Fruit fly (Drosophila melanogaster) whole organism, embryonic: Measurements from ENCODE around the gene ninaC.

Experiments used
- Atf3 ChIP-seq: fragments of 200-800 bp; sonication (Bioruptor generic); optimal IDR thresholded peaks from 3 replicates; lab custom pipeline; 2016; ENCODE audit warnings: missing biosample characterization, missing genetic modification characterization
- Blimp-1 ChIP-seq: fragments of 200-800 bp; sonication (Bioruptor generic); optimal IDR thresholded peaks from 3 replicates; lab custom pipeline; 2018; ENCODE audit warnings: missing biosample characterization, missing genetic modification characterization, mild to moderate bottlenecking, moderate library complexity, missing genetic modification reagents
- CG10979 ChIP-seq: fragments of 200-800 bp; sonication (Bioruptor generic); optimal IDR thresholded peaks from 2 replicates; lab custom pipeline; 2018; ENCODE audit warnings: missing biosample characterization, mild to moderate bottlenecking, missing genetic modification characterization, moderate library complexity
- CG11723 ChIP-seq: fragments of 200-800 bp; sonication (Bioruptor generic); optimal IDR thresholded peaks from 2 replicates; lab custom pipeline; 2017; ENCODE audit warnings: missing biosample characterization, mild to moderate bottlenecking, missing genetic modification characterization
- CG12104 ChIP-seq: fragments of 200-800 bp; sonication (Bioruptor generic); optimal IDR thresholded peaks from 3 replicates; lab custom pipeline; 2016; ENCODE audit warnings: missing biosample characterization, missing genetic modification characterization
- CG12299 ChIP-seq: fragments of 200-800 bp; sonication (Bioruptor generic); optimal IDR thresholded peaks from 2 replicates; lab custom pipeline; 2018; ENCODE audit warnings: missing biosample characterization, mild to moderate bottlenecking, missing genetic modification characterization
- CG15479 ChIP-seq: fragments of 200-800 bp; sonication (Bioruptor generic); optimal IDR thresholded peaks from 3 replicates; lab custom pipeline; 2019; ENCODE audit warnings: missing biosample characterization, mild to moderate bottlenecking, missing genetic modification characterization, moderate library complexity
- CG16815 ChIP-seq: fragments of 200-800 bp; sonication (Bioruptor generic); optimal IDR thresholded peaks from 3 replicates; lab custom pipeline; 2017; ENCODE audit warnings: missing biosample characterization, mild to moderate bottlenecking, missing genetic modification characterization
- CG17186 ChIP-seq: fragments of 200-800 bp; sonication (Bioruptor generic); optimal IDR thresholded peaks from 3 replicates; lab custom pipeline; 2017; ENCODE audit warnings: missing biosample characterization, missing genetic modification reagents, missing genetic modification characterization
- CG18262 ChIP-seq: fragments of 200-800 bp; optimal IDR thresholded peaks from 3 replicates; lab custom pipeline; 2019; ENCODE audit warnings: missing biosample characterization, mild to moderate bottlenecking, missing genetic modification characterization, moderate library complexity
- CG3726 ChIP-seq: fragments of 200-800 bp; sonication (Bioruptor generic); IDR thresholded peaks from 3 replicates; pipeline ENCODE4, ENCODE4 v1.3.6; 2022; ENCODE audit warnings: missing biosample characterization, missing genetic modification characterization
- CG3838 ChIP-seq: fragments of 200-800 bp; sonication (Bioruptor generic); optimal IDR thresholded peaks from 3 replicates; lab custom pipeline; 2016; ENCODE audit warnings: missing biosample characterization, missing genetic modification characterization
- CG5953 ChIP-seq: fragments of 200-800 bp; sonication (Bioruptor generic); IDR thresholded peaks from 2 replicates; pipeline ENCODE4 v1.3.6; 2022; ENCODE audit warnings: missing biosample characterization, missing genetic modification characterization
- CG6689 ChIP-seq: fragments of 200-800 bp; sonication (Bioruptor generic); IDR thresholded peaks from 2 replicates; pipeline ENCODE4 v1.3.6; 2022; ENCODE audit warnings: missing biosample characterization, missing genetic modification characterization
- CG6854 ChIP-seq: fragments of 200-800 bp; sonication (Bioruptor generic); optimal IDR thresholded peaks from 3 replicates; lab custom pipeline; 2017; ENCODE audit warnings: missing biosample characterization, mild to moderate bottlenecking, missing genetic modification characterization
- CG7271 ChIP-seq: fragments of 200-800 bp; sonication (Bioruptor generic); optimal IDR thresholded peaks from 2 replicates; lab custom pipeline; 2018; ENCODE audit warnings: missing biosample characterization, mild to moderate bottlenecking, missing genetic modification characterization, moderate library complexity
- CG7372 ChIP-seq: fragments of 200-800 bp; sonication (Bioruptor generic); IDR thresholded peaks from 2 replicates; pipeline ENCODE4 v1.3.6; 2022; ENCODE audit warnings: missing biosample characterization, missing genetic modification characterization
- CG7987 ChIP-seq: fragments of 200-800 bp; sonication (Bioruptor generic); optimal IDR thresholded peaks from 2 replicates; lab custom pipeline; 2018; ENCODE audit warnings: missing biosample characterization, mild to moderate bottlenecking, missing genetic modification characterization, moderate library complexity
- CG9215 ChIP-seq: fragments of 200-800 bp; sonication (Bioruptor generic); IDR thresholded peaks from 2 replicates; pipeline ENCODE4 v1.3.6; 2022; ENCODE audit warnings: missing biosample characterization, missing genetic modification characterization
- Dref ChIP-seq: fragments of 200-800 bp; sonication (Bioruptor generic); IDR thresholded peaks from 2 replicates; pipeline ENCODE4 v1.3.6; 2022; ENCODE audit warnings: missing biosample characterization, missing genetic modification characterization
- Fer2 ChIP-seq: fragments of 200-800 bp; sonication (Bioruptor generic); optimal IDR thresholded peaks from 2 replicates; lab custom pipeline; 2018; ENCODE audit warnings: missing biosample characterization, mild to moderate bottlenecking, missing genetic modification characterization, moderate library complexity
- Hmr ChIP-seq: fragments of 200-800 bp; sonication (Bioruptor generic); optimal IDR thresholded peaks from 3 replicates; lab custom pipeline; 2017; ENCODE audit warnings: mild to moderate bottlenecking, missing biosample characterization, missing genetic modification reagents, missing genetic modification characterization
- Lpt ChIP-seq: fragments of >200 bp; optimal IDR thresholded peaks from 2 replicates; lab custom pipeline; 2018; ENCODE audit warnings: missing biosample characterization, missing genetic modification characterization
- Max ChIP-seq: fragments of 200-800 bp; sonication (Bioruptor generic); optimal IDR thresholded peaks from 2 replicates; lab custom pipeline; 2016; ENCODE audit warnings: missing biosample characterization, mild to moderate bottlenecking, missing genetic modification characterization
- Usf ChIP-seq: fragments of 200-800 bp; sonication (Bioruptor generic); optimal IDR thresholded peaks from 2 replicates; lab custom pipeline; 2017; ENCODE audit warnings: missing genotype, missing biosample characterization, missing genetic modification characterization
- al ChIP-seq: fragments of 200-800 bp; sonication (Bioruptor generic); IDR thresholded peaks from 2 replicates; pipeline ENCODE4 v1.3.6; 2022; ENCODE audit warnings: missing biosample characterization, missing genetic modification characterization
- aop ChIP-seq: fragments of 200-800 bp; sonication (Bioruptor generic); IDR thresholded peaks from 2 replicates; pipeline ENCODE4 v1.3.6; 2022; ENCODE audit warnings: missing biosample characterization, missing genetic modification characterization
- crc ChIP-seq: fragments of 200-800 bp; sonication (Bioruptor generic); optimal IDR thresholded peaks from 2 replicates; lab custom pipeline; 2016; ENCODE audit warnings: missing biosample characterization, missing genetic modification characterization
- crol ChIP-seq: fragments of 200-800 bp; sonication (Bioruptor generic); IDR thresholded peaks from 2 replicates; pipeline ENCODE4 v1.3.6; 2022; ENCODE audit warnings: missing biosample characterization, missing genetic modification characterization
- en ChIP-seq: fragments of 200-800 bp; sonication (Bioruptor generic); optimal IDR thresholded peaks from 2 replicates; lab custom pipeline; 2016; ENCODE audit warnings: missing biosample characterization, missing genetic modification characterization
- fd102C ChIP-seq: fragments of 200-800 bp; sonication (Bioruptor generic); optimal IDR thresholded peaks from 2 replicates; lab custom pipeline; 2018; ENCODE audit warnings: missing biosample characterization, mild to moderate bottlenecking, missing genetic modification characterization, moderate library complexity
- gcm2 ChIP-seq: fragments of 200-800 bp; sonication (Bioruptor generic); optimal IDR thresholded peaks from 2 replicates; lab custom pipeline; 2016; ENCODE audit warnings: missing biosample characterization, missing genetic modification characterization
- gfzf ChIP-seq: fragments of 200-800 bp; sonication (Bioruptor generic); optimal IDR thresholded peaks from 2 replicates; lab custom pipeline; 2016; ENCODE audit warnings: missing biosample characterization, mild to moderate bottlenecking, missing genetic modification characterization, moderate library complexity
- kay ChIP-seq: fragments of 200-800 bp; sonication (Bioruptor generic); optimal IDR thresholded peaks from 2 replicates; lab custom pipeline; 2016; ENCODE audit warnings: missing biosample characterization, missing genetic modification characterization
- lov ChIP-seq, 2 experiments: fragments of 200-800 bp in 1 of 2; fragments of >200 bp in 1 of 2; sonication (Bioruptor generic) in 1 of 2; IDR thresholded peaks in 1 of 2; optimal IDR thresholded peaks in 1 of 2; 2 replicates in 1 of 2; 3 replicates in 1 of 2; pipeline versions ENCODE4 v1.3.6 to Lab custom; 2017 to 2022; ENCODE audit warnings: missing biosample characterization in 1 of 2, missing genetic modification characterization in 1 of 2
- luna ChIP-seq: fragments of 200-800 bp; sonication (Bioruptor generic); optimal IDR thresholded peaks from 2 replicates; lab custom pipeline; 2016; ENCODE audit warnings: missing biosample characterization, missing genetic modification characterization
- maf-S ChIP-seq: fragments of 200-800 bp; sonication (Bioruptor generic); optimal IDR thresholded peaks from 2 replicates; lab custom pipeline; 2016; ENCODE audit warnings: missing biosample characterization, missing genetic modification characterization
- oc ChIP-seq: fragments of 200-800 bp; sonication (Bioruptor generic); optimal IDR thresholded peaks from 2 replicates; lab custom pipeline; 2018; ENCODE audit warnings: missing biosample characterization, mild to moderate bottlenecking, missing genetic modification characterization, moderate library complexity
- odd ChIP-seq: fragments of 200-800 bp; sonication (Bioruptor generic); optimal IDR thresholded peaks from 2 replicates; lab custom pipeline; 2017; ENCODE audit warnings: missing biosample characterization, mild to moderate bottlenecking, missing genetic modification characterization
- p53 ChIP-seq: fragments of 200-800 bp; sonication (Bioruptor generic); optimal IDR thresholded peaks from 2 replicates; lab custom pipeline; 2016; ENCODE audit warnings: missing biosample characterization, missing genetic modification characterization
- pfk ChIP-seq: fragments of 200-800 bp; sonication (Bioruptor generic); optimal IDR thresholded peaks from 2 replicates; lab custom pipeline; 2018; ENCODE audit warnings: missing biosample characterization, mild to moderate bottlenecking, missing genetic modification characterization, moderate library complexity
- pho ChIP-seq: fragments of 200-800 bp; sonication (Bioruptor generic); optimal IDR thresholded peaks from 2 replicates; lab custom pipeline; 2016; ENCODE audit warnings: missing biosample characterization, missing genetic modification characterization
- ranshi ChIP-seq: fragments of 200-800 bp; sonication (Bioruptor generic); IDR thresholded peaks from 2 replicates; pipeline ENCODE4 v1.3.6; 2022; ENCODE audit warnings: missing biosample characterization, missing genetic modification characterization
- salm ChIP-seq: fragments of 200-800 bp; sonication (Bioruptor generic); optimal IDR thresholded peaks from 2 replicates; lab custom pipeline; 2018; ENCODE audit warnings: missing biosample characterization, mild to moderate bottlenecking, missing genetic modification characterization
- sens ChIP-seq: fragments of 200-800 bp; sonication (Bioruptor generic); peaks from one replicate; lab custom pipeline; 2016; ENCODE audit warnings: missing biosample characterization, missing genetic modification characterization
- tio ChIP-seq: fragments of 200-800 bp; sonication (Bioruptor generic); optimal IDR thresholded peaks from 2 replicates; lab custom pipeline; 2017; ENCODE audit warnings: missing biosample characterization, missing genetic modification characterization, inconsistent platforms
- tll ChIP-seq, 2 experiments: fragments of 200-800 bp in 1 of 2; fragments of >200 bp in 1 of 2; sonication (Bioruptor generic) in 1 of 2; optimal IDR thresholded peaks; 2 replicates each; lab custom pipeline; 2017 to 2019; ENCODE audit warnings: missing biosample characterization in 2 of 2, missing genetic modification characterization in 2 of 2, mild to moderate bottlenecking in 1 of 2, moderate library complexity in 1 of 2
- toy ChIP-seq: fragments of 200-800 bp; sonication (Bioruptor generic); IDR thresholded peaks from 2 replicates; pipeline ENCODE4 v1.3.6; 2022; ENCODE audit warnings: missing biosample characterization, missing genetic modification characterization
- vvl ChIP-seq: fragments of 200-800 bp; sonication (Bioruptor generic); IDR thresholded peaks from 2 replicates; pipeline ENCODE4 v1.3.6; 2022; ENCODE audit warnings: missing biosample characterization, missing genetic modification characterization

Gene ninaC

DNA sequence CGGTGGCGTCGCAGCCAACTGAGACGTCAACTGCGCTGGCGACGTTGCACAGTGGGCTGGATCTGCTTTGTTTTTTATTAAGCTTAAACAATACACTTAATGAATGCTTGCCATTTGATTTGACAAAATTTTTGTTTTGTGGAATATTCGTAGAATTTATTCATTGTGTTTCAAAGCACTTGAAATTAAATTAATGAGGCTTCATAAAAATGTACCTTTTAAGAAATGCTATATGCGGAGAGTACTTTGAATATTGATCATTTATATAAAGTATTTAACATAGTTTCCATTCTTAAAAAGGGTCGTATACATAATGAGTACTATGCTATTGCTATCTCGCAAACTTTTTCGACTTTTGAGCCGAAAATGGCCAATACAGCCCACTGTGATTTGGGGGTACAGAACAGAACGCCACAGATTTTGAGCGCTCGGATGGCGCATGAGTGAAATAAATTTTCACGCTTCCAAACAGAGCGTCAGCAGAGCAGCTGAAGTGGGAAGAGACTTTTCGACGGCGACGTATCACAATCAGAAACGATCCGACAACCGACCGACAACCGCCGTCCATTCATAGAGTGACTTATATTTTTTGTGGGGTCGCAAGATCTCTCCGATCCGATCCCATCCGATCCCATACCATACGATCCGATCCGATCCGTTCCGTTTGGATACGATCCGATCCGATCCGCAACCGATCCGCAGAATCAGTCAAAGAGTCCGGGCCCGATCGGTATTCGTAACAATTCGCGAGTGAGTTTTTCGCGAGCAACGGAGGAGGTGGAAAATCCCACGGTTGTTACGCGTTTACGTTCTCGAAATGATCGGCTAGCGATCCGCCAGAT, 44.1 kb upstream of the ninaC start, which contains the start of gene Wnt6 (continued):
- TF ChIP-seq CG6854 (GFP tag; lab: Kevin White, UChicago) (no peak), CG10979 (tag; lab: Kevin White, UChicago) (peak; percentile 55), CG15479 (GFP tag; lab: Kevin White, UChicago) (no peak), CG18262 (tag; lab: Kevin White, UChicago) (peak; percentile 80), CG7987 (GFP tag; lab: Kevin White, UChicago) (no peak), Max (GFP tag; lab: Kevin White, UChicago) (no peak), Hmr (GFP tag; lab: Kevin White, UChicago) (peak; percentile 75), Usf (peak; percentile 54), CG16815 (peak; percentile 68), Dref (GFP tag; lab: Robert Waterston, UW) (no peak), odd (GFP tag; lab: Kevin White, UChicago) (peak; percentile 64), CG3726 (peak; percentile 27; the same call in 1 of the 3 replicates), CG17186 (GFP tag; lab: Kevin White, UChicago) (no peak), Lpt (GFP tag; lab: Kevin White, UChicago) (no peak), maf-S (GFP tag; lab: Kevin White, UChicago) (no peak), crol (no peak), CG7372 (GFP tag; lab: Robert Waterston, UW) (peak; percentile 45), CG7271 (tag; lab: Kevin White, UChicago) (no peak), Fer2 (tag; lab: Kevin White, UChicago) (no peak), crc (GFP tag; lab: Kevin White, UChicago) (no peak), vvl (peak; percentile 46; the same call in 1 of the 2 replicates), p53 (GFP tag; lab: Kevin White, UChicago) (no peak), tll (GFP tag; optimal IDR thresholded peaks at IDR 0.05; lab: Kevin White, UChicago) (no peak), ranshi (peak; percentile 22; the same call in 1 of the 2 replicates), aop (GFP tag; lab: Robert Waterston, UW) (no peak), CG5953 (GFP tag; lab: Robert Waterston, UW) (no peak), pho (GFP tag; lab: Kevin White, UChicago) (peak; percentile 67), en (GFP tag; lab: Kevin White, UChicago) (peak; percentile 18), pfk (GFP tag; lab: Kevin White, UChicago) (no peak), CG12299 (tag; lab: Kevin White, UChicago) (peak; percentile 30), CG3838 (GFP tag; lab: Kevin White, UChicago) (peak; percentile 23), Atf3 (GFP tag; lab: Kevin White, UChicago) (no peak), salm (tag; lab: Kevin White, UChicago) (peak; percentile 28), fd102C (GFP tag; lab: Kevin White, UChicago) (no peak), tio (GFP tag; lab: Kevin White, UChicago) (peak; percentile 73), oc (no peak), CG12104 (GFP tag; lab: Kevin White, UChicago) (peak; percentile 41), lov (optimal IDR thresholded peaks at IDR 0.05; lab: Kevin White, UChicago) (no peak), lov (GFP tag; IDR thresholded peaks at IDR 0.05; lab: Robert Waterston, UW) (no peak), al (peak; percentile 71), CG9215 (peak; percentile 71), sens (GFP tag; lab: Kevin White, UChicago) (peak; percentile 96), CG6689 (peak; percentile 37), toy (GFP tag; lab: Robert Waterston, UW) (no peak), luna (GFP tag; lab: Kevin White, UChicago) (no peak), CG11723 (peak; percentile 69), gfzf (GFP tag; lab: Kevin White, UChicago) (no peak), Blimp-1 (GFP tag; lab: Kevin White, UChicago) (no peak), kay (GFP tag; lab: Kevin White, UChicago) (no peak), gcm2 (GFP tag; lab: Kevin White, UChicago) (peak; percentile 47)
